Worm (Caenorhabditis elegans) whole organism, mixed stage, embryonic: ENCODE data around the gene F59E11.6.

Experiments
- M03D4.4 ChIP-seq: sonication (generic microtip); optimal IDR thresholded peaks from 2 replicates; lab custom pipeline; 2017; ENCODE audit warnings: mild to moderate bottlenecking, missing genetic modification characterization, missing compliant biosample characterization
- bed-3 ChIP-seq: fragments of 200-800 bp; sonication (Bioruptor generic); optimal IDR thresholded peaks from 3 replicates; lab custom pipeline; 2018; ENCODE audit warnings: mild to moderate bottlenecking, missing genetic modification characterization, moderate library complexity, missing compliant biosample characterization
- blmp-1 ChIP-seq: fragments of 150-350 bp; optimal IDR thresholded peaks from 2 replicates; lab custom pipeline; 2014; ENCODE audit warnings: missing biosample characterization, missing genetic modification characterization
- ceh-43 ChIP-seq: fragments of 200-800 bp; sonication (Bioruptor generic); optimal IDR thresholded peaks from 2 replicates; lab custom pipeline; 2018; ENCODE audit warnings: mild to moderate bottlenecking, missing genetic modification characterization, moderate library complexity, missing compliant biosample characterization
- ceh-83 ChIP-seq: fragments of 200-800 bp; sonication (Bioruptor generic); optimal IDR thresholded peaks from 2 replicates; lab custom pipeline; 2018; ENCODE audit warnings: mild to moderate bottlenecking, missing genetic modification characterization, missing compliant biosample characterization
- ces-1 ChIP-seq: fragments of 150-350 bp; optimal IDR thresholded peaks from 2 replicates; lab custom pipeline; 2014; ENCODE audit warnings: missing biosample characterization, missing genetic modification reagents, missing genetic modification characterization
- cnd-1 ChIP-seq: fragments of 200-800 bp; sonication (Bioruptor generic); optimal IDR thresholded peaks from 2 replicates; lab custom pipeline; 2018; ENCODE audit warnings: mild to moderate bottlenecking, missing genetic modification characterization, missing compliant biosample characterization
- drap-1 ChIP-seq: fragments of 200-800 bp; sonication (Bioruptor generic); optimal IDR thresholded peaks from 3 replicates; lab custom pipeline; 2018; ENCODE audit warnings: mild to moderate bottlenecking, missing genetic modification characterization, missing compliant biosample characterization
- elt-1 ChIP-seq: sonication (generic microtip); optimal IDR thresholded peaks from 2 replicates; lab custom pipeline; 2017; ENCODE audit warnings: missing genetic modification characterization, mild to moderate bottlenecking, missing compliant biosample characterization, antibody characterized with exemption, moderate library complexity, borderline replicate concordance; ENCODE audit not compliant: insufficient read depth
- elt-3 ChIP-seq: fragments of 150-350 bp; optimal IDR thresholded peaks from 2 replicates; lab custom pipeline; 2014; ENCODE audit warnings: missing biosample characterization, missing genetic modification characterization
- ham-2 ChIP-seq: fragments of 200-800 bp; sonication (Bioruptor generic); optimal IDR thresholded peaks from 2 replicates; lab custom pipeline; 2018; ENCODE audit warnings: mild to moderate bottlenecking, missing genetic modification characterization, missing compliant biosample characterization
- hlh-1 ChIP-seq: fragments of 150-350 bp; optimal IDR thresholded peaks from 2 replicates; lab custom pipeline; 2014; ENCODE audit warnings: missing biosample characterization, missing genetic modification reagents, missing genetic modification characterization
- lin-13 ChIP-seq: fragments of 150-350 bp; optimal IDR thresholded peaks from 2 replicates; lab custom pipeline; 2014; ENCODE audit warnings: missing biosample characterization, missing genetic modification characterization
- lin-32 ChIP-seq: fragments of 200-800 bp; sonication (Bioruptor generic); optimal IDR thresholded peaks from 2 replicates; lab custom pipeline; 2018; ENCODE audit warnings: mild to moderate bottlenecking, missing genetic modification characterization, missing compliant biosample characterization
- lsy-2 ChIP-seq: fragments of 150-350 bp; optimal IDR thresholded peaks from 2 replicates; lab custom pipeline; 2014; ENCODE audit warnings: missing biosample characterization, missing genetic modification characterization
- mab-5 ChIP-seq: fragments of 150-350 bp; optimal IDR thresholded peaks from 2 replicates; lab custom pipeline; 2014; ENCODE audit warnings: missing biosample characterization, missing genetic modification characterization
- mep-1 ChIP-seq: fragments of 150-350 bp; optimal IDR thresholded peaks from 2 replicates; lab custom pipeline; 2017; ENCODE audit warnings: missing biosample characterization, missing genetic modification reagents, missing genetic modification characterization, inconsistent platforms
- mls-2 ChIP-seq: sonication (generic microtip); optimal IDR thresholded peaks from 2 replicates; lab custom pipeline; 2016; ENCODE audit warnings: mild to moderate bottlenecking, missing genetic modification characterization, moderate library complexity, missing compliant biosample characterization
- nhr-12 ChIP-seq: fragments of 150-350 bp; optimal IDR thresholded peaks from 2 replicates; lab custom pipeline; 2014; ENCODE audit warnings: missing biosample characterization, missing genetic modification characterization
- nhr-28 ChIP-seq: fragments of 150-350 bp; optimal IDR thresholded peaks from 2 replicates; lab custom pipeline; 2014; ENCODE audit warnings: missing biosample characterization, missing genetic modification characterization
- nhr-76 ChIP-seq: sonication (generic microtip); optimal IDR thresholded peaks from 2 replicates; lab custom pipeline; 2017; ENCODE audit warnings: missing biosample characterization, missing genetic modification characterization
- pha-4 ChIP-seq: fragments of 150-350 bp; optimal IDR thresholded peaks from 2 replicates; lab custom pipeline; 2018; ENCODE audit warnings: missing biosample characterization, missing genetic modification reagents, missing genetic modification characterization
- sem-2 ChIP-seq: fragments of 200-800 bp; sonication (Bioruptor generic); optimal IDR thresholded peaks from 2 replicates; lab custom pipeline; 2018; ENCODE audit warnings: mild to moderate bottlenecking, missing genetic modification characterization, missing compliant biosample characterization
- snpc-4 ChIP-seq: fragments of 150-350 bp; optimal IDR thresholded peaks from 2 replicates; lab custom pipeline; 2014; ENCODE audit warnings: missing biosample characterization, missing genetic modification characterization
- sptf-1 ChIP-seq: sonication (generic microtip); optimal IDR thresholded peaks from 2 replicates; lab custom pipeline; 2017; ENCODE audit warnings: mild to moderate bottlenecking, missing genetic modification characterization, moderate library complexity, missing compliant biosample characterization
- tbx-8 ChIP-seq: fragments of 200-800 bp; sonication (Bioruptor generic); optimal IDR thresholded peaks from 2 replicates; lab custom pipeline; 2018; ENCODE audit warnings: mild to moderate bottlenecking, missing genetic modification characterization, moderate library complexity, missing compliant biosample characterization
- unc-120 ChIP-seq: sonication (generic microtip); optimal IDR thresholded peaks from 2 replicates; lab custom pipeline; 2017; ENCODE audit warnings: missing genetic modification characterization, missing compliant biosample characterization; ENCODE audit not compliant: poor library complexity, severe bottlenecking
- unc-39 ChIP-seq: fragments of 150-350 bp; optimal IDR thresholded peaks from 2 replicates; lab custom pipeline; 2014; ENCODE audit warnings: missing biosample characterization, missing genetic modification characterization
- unc-62 ChIP-seq: fragments of 150-350 bp; optimal IDR thresholded peaks from 2 replicates; lab custom pipeline; 2014; ENCODE audit warnings: missing biosample characterization, missing genetic modification reagents, missing genetic modification characterization

F59E11.6 gene

ce11 chrV:8994801-8995200 is 3.2 kb downstream of the F59E11.6 start, which contains the start of gene F59E11.5:
F59E11.5 (plus strand) TSS chrV:8995101.
- TF ChIP-seq elt-3 (no peak), nhr-76 (no peak), bed-3 (no peak)

DNA sequence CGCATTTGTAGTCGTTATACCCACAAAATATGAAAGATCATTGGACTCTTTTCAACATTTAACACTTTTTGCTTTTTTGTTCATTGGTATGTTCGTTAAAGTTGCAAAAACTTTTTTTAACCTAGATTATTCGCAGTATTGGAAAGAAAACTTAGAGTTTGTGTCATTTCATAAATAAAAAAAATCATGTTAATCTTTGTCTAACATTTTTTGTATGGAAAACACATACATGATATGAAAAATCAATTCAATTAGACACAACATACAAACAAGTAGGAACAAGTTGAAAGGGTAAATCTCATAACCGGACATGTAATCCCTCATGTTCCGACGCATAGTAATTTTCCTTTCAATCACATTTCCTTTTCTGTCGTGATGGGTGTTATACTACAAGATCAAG is 9.6 kb downstream of the F59E11.6 start, which contains the start of gene F59E11.2:
Gene F59E11.2, plus strand, starts transcription at position 301 of the 400 bp plus-strand sequence.
- no peak for TF ChIP-seq elt-1 (tag; lab: Kevin White, UChicago)
- no peak for TF ChIP-seq M03D4.4

DNA sequence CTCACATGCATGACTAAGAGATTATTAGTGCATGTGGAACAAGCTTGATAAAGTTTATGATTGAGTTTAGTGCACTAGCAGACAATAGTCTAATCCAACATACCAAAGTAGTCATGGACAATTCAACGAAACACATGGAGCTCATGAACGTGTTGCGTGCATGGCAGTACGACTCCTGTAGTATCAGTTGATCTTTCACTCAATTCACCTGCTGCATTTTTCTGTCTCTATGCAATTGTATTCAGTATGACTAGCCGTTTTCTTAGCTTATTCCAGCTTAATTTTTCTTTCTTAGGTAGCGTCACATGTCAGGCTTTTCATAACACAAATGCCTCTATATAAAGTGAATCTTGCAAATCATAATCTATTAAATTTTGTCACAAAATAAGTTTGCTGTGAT is 11.7 kb downstream of the F59E11.6 start, which contains the start of gene srx-1:
Gene srx-1, plus strand, starts transcription at position 382 of the 400 bp plus-strand sequence.
- TF ChIP-seq mab-5 (tag; lab: Kevin White, UChicago) (no peak), unc-62 (GFP tag; lab: Kevin White, UChicago) (no peak), mls-2 (tag; lab: Kevin White, UChicago) (no peak), lin-32 (GFP tag; lab: Kevin White, UChicago) (no peak), drap-1 (GFP tag; lab: Kevin White, UChicago) (no peak), lin-13 (no peak), sem-2 (GFP tag; lab: Kevin White, UChicago) (no peak)
- TF ChIP-seq, all 35 proteins: peak for 0

ce11 chrV:9005243-9005642 is 13.7 kb downstream of the F59E11.6 start, which contains the start of gene srx-3:
srx-3 (plus strand) TSS chrV:9005543.
- TF ChIP-seq pha-4 (tag; lab: Kevin White, UChicago): no peak
- TF ChIP-seq cnd-1: no peak
- no peak for TF ChIP-seq tbx-8
- no peak for TF ChIP-seq lsy-2 (tag; lab: Kevin White, UChicago)
- no peak for TF ChIP-seq ceh-43 (GFP tag; lab: Kevin White, UChicago)
- no peak for TF ChIP-seq ham-2 (GFP tag; lab: Kevin White, UChicago)
- TF ChIP-seq mab-5 (tag; lab: Kevin White, UChicago): no peak
- no peak for TF ChIP-seq ceh-83 (GFP tag; lab: Kevin White, UChicago)
- no peak for TF ChIP-seq sptf-1
- no peak for TF ChIP-seq nhr-28 (tag; lab: Kevin White, UChicago)
- TF ChIP-seq nhr-12: no peak
- TF ChIP-seq ces-1 (GFP tag; lab: Kevin White, UChicago): no peak
- TF ChIP-seq M03D4.4: no peak
- TF ChIP-seq lin-13: no peak
- no peak for TF ChIP-seq mls-2 (tag; lab: Kevin White, UChicago)
- no peak for TF ChIP-seq hlh-1 (tag; lab: Kevin White, UChicago)
- TF ChIP-seq elt-3: no peak
- TF ChIP-seq mep-1 (tag; lab: Kevin White, UChicago): no peak
- TF ChIP-seq nhr-76: no peak

DNA sequence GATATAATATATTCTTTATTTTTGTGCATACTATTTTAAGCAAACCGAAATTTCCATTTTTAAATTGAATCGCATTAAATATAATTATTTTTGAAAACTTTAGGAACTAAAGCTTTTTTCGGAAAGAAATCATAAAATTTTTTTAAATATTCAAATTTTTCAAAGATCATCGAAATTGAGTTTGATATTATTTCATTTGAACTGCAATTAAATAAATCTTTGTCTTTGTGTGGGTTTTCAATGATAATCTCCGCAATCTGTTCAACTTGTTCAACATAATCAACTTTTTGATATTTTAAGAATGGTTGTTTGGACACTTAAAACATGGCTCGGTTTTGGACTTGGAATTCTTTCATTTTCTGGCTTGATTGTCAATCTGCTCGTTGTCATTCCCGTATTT is 17.6 kb downstream of the F59E11.6 start, which contains the start of gene srx-2:
Gene srx-2, plus strand, starts transcription at position 301 of the 400 bp plus-strand sequence.
- TF ChIP-seq mls-2 (tag; lab: Kevin White, UChicago) (no peak), elt-1 (tag; lab: Kevin White, UChicago) (no peak), nhr-76 (no peak), sem-2 (GFP tag; lab: Kevin White, UChicago) (no peak), blmp-1 (no peak), tbx-8 (no peak), unc-39 (tag; lab: Kevin White, UChicago) (no peak), snpc-4 (tag; lab: Kevin White, UChicago) (no peak)

DNA sequence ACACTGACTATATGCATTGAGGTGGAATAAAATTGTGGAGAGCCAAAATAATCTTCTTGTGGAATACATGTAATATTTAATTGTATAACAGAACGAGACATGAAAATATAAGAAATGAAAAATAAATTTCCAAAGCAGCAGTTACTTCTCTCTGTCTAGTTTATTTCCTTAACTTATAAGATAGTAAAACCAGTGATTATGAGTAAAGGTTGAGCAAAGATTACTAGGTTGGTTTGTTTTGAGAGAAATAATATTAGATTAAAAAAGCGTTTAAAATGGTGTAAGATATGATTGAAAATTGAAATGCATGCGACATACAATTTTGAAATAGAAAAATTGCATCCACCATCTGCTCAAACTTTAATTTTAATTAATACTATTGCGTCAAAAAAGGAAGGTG is 22.2 kb downstream of the F59E11.6 start, which contains the start of gene srh-201:
Gene srh-201, minus strand, starts transcription at position 101 of the 400 bp plus-strand sequence.
- TF ChIP-seq unc-120 (tag; lab: Kevin White, UChicago) (no peak), lin-32 (GFP tag; lab: Kevin White, UChicago) (no peak)
- TF ChIP-seq, all 35 proteins: peak for 0
